Worm (Caenorhabditis elegans): Measurements from ENCODE around the gene F16H6.9.

- TF ChIP-seq C06A6.2 (GFP tag; conservative IDR thresholded peaks at IDR 0.05), result no peak
- TF ChIP-seq ceh-91 (GFP tag; IDR thresholded peaks at IDR 0.05), result no peak
- TF ChIP-seq nhr-90 (tag; optimal IDR thresholded peaks at IDR 0.05), result no peak
- no peak for TF ChIP-seq D2030.7 (GFP tag; IDR thresholded peaks at IDR 0.05)
- TF ChIP-seq let-607 (tag; optimal IDR thresholded peaks at IDR 0.05), result no peak
Measured at ce11 chrV:18184910-18185309, 32.0 kb upstream of the F16H6.9 start, which contains the start of gene C31G12.3.
